ENCODE assay signal across 3 fruit fly cellular contexts in genomic region chr3R:8138095-8138494, dm6.
TF ChIP-seq lines count a peak whose summit lies in the region.

No protein-coding gene starts in this region.

- no peak for TF ChIP-seq CTCF in whole organism, embryonic (GFP tag; optimal IDR thresholded peaks at IDR 0.05; lab: Kevin White, UChicago)

TF ChIP-seq in whole organism, adult, 20 proteins besides CTCF, POLR2A, EP300 and RAD21:
- TF ChIP-seq Mnt (GFP tag; optimal IDR thresholded peaks at IDR 0.05; lab: Kevin White, UChicago) (no peak), tj (GFP tag; optimal IDR thresholded peaks at IDR 0.05; lab: Kevin White, UChicago) (peak; percentile 3)

TF ChIP-seq in whole organism, embryonic, 481 proteins besides CTCF, POLR2A, EP300 and RAD21:
- TF ChIP-seq tin (GFP tag; optimal IDR thresholded peaks at IDR 0.05; lab: Kevin White, UChicago) (no peak), CG17912 (GFP tag; optimal IDR thresholded peaks at IDR 0.05; lab: Kevin White, UChicago) (no peak), crol (GFP tag; IDR thresholded peaks at IDR 0.05; lab: Robert Waterston, UW) (peak; percentile 67), pfk (GFP tag; optimal IDR thresholded peaks at IDR 0.05; lab: Kevin White, UChicago) (no peak), gce (GFP tag; IDR thresholded peaks at IDR 0.05; lab: Robert Waterston, UW) (no peak), CG9437 (GFP tag; optimal IDR thresholded peaks at IDR 0.05; lab: Kevin White, UChicago) (no peak), Blimp-1 (GFP tag; optimal IDR thresholded peaks at IDR 0.05; lab: Kevin White, UChicago) (peak; percentile 63), pros (GFP tag; optimal IDR thresholded peaks at IDR 0.05; lab: Kevin White, UChicago) (peak; percentile 25), cg (GFP tag; optimal IDR thresholded peaks at IDR 0.05; lab: Kevin White, UChicago) (peak; percentile 30), CG7928 (GFP tag; optimal IDR thresholded peaks at IDR 0.05; lab: Kevin White, UChicago) (no peak), kay (GFP tag; optimal IDR thresholded peaks at IDR 0.05; lab: Kevin White, UChicago) (no peak), CG14860 (GFP tag; IDR thresholded peaks at IDR 0.05; lab: Robert Waterston, UW; ENCODE audit: partially characterized antibody) (no peak), NC2α (GFP tag; optimal IDR thresholded peaks at IDR 0.05; lab: Kevin White, UChicago) (no peak), Scr (GFP tag; IDR thresholded peaks at IDR 0.05; lab: Robert Waterston, UW; ENCODE audit: partially characterized antibody) (no peak), Trl (optimal IDR thresholded peaks at IDR 0.05; lab: Kevin White, UChicago) (no peak), Trl (GFP tag; optimal IDR thresholded peaks at IDR 0.05; lab: Kevin White, UChicago) (no peak), grn (GFP tag; optimal IDR thresholded peaks at IDR 0.05; lab: Kevin White, UChicago) (peak; percentile 87), CG18476 (GFP tag; optimal IDR thresholded peaks at IDR 0.05; lab: Kevin White, UChicago) (no peak), CG18619 (GFP tag; optimal IDR thresholded peaks at IDR 0.05; lab: Kevin White, UChicago) (no peak), CG6683 (GFP tag; optimal IDR thresholded peaks at IDR 0.05; lab: Kevin White, UChicago) (no peak), Sox100B (GFP tag; optimal IDR thresholded peaks at IDR 0.05; lab: Kevin White, UChicago) (no peak)
TF ChIP-seq in whole organism, embryonic: peak in this region for 5.

TF ChIP-seq in whole organism, wandering third instar larva, 38 proteins besides CTCF, POLR2A, EP300 and RAD21:
- peak; percentile 7 for TF ChIP-seq Dfd (GFP tag; optimal IDR thresholded peaks at IDR 0.05; lab: Kevin White, UChicago)
- no peak for TF ChIP-seq Hnf4 (GFP tag; optimal IDR thresholded peaks at IDR 0.05; lab: Kevin White, UChicago)
- TF ChIP-seq CG32264 (GFP tag; optimal IDR thresholded peaks at IDR 0.05; lab: Kevin White, UChicago), result no peak
- TF ChIP-seq brk (GFP tag; optimal IDR thresholded peaks at IDR 0.05; lab: Kevin White, UChicago), result no peak
- no peak for TF ChIP-seq Abd-B (GFP tag; optimal IDR thresholded peaks at IDR 0.05; lab: Kevin White, UChicago)
- TF ChIP-seq sv (GFP tag; optimal IDR thresholded peaks at IDR 0.05; lab: Kevin White, UChicago), result no peak
- no peak for TF ChIP-seq Hr83 (GFP tag; optimal IDR thresholded peaks at IDR 0.05; lab: Kevin White, UChicago; ENCODE audit: poor library complexity, severe bottlenecking)
- TF ChIP-seq Hr78 (GFP tag; optimal IDR thresholded peaks at IDR 0.05; lab: Kevin White, UChicago), result no peak
